Worm (Caenorhabditis elegans): ENCODE data around the gene ZK813.3.

ce11 chrX:3451122-3451521 is 9.5 kb downstream of the ZK813.3 start, which contains the start of gene ZK813.5:
- TF ChIP-seq unc-62 (GFP tag; optimal IDR thresholded peaks at IDR 0.05), result no peak
- no peak for TF ChIP-seq mab-5 (tag; optimal IDR thresholded peaks at IDR 0.05)
- TF ChIP-seq lin-13 (tag; optimal IDR thresholded peaks at IDR 0.05), result no peak
- no peak for TF ChIP-seq unc-39 (tag; optimal IDR thresholded peaks at IDR 0.05)
- TF ChIP-seq snpc-4 (tag; optimal IDR thresholded peaks at IDR 0.05), result no peak
- TF ChIP-seq elt-3 (tag; optimal IDR thresholded peaks at IDR 0.05), result no peak
- no peak for TF ChIP-seq ceh-43 (GFP tag; optimal IDR thresholded peaks at IDR 0.05)
- TF ChIP-seq nhr-2 (tag; optimal IDR thresholded peaks at IDR 0.05), result no peak
- no peak for TF ChIP-seq nhr-76 (tag; optimal IDR thresholded peaks at IDR 0.05)
- TF ChIP-seq mep-1 (tag; optimal IDR thresholded peaks at IDR 0.05), result no peak
- TF ChIP-seq ztf-11 (tag; optimal IDR thresholded peaks at IDR 0.05), result no peak
- no peak for TF ChIP-seq pha-4 (tag; optimal IDR thresholded peaks at IDR 0.05)
- TF ChIP-seq lsy-2 (tag; optimal IDR thresholded peaks at IDR 0.05), result no peak

Measured in whole organism, mixed stage, embryonic.